Worm (Caenorhabditis elegans) whole organism, L2 larva: Measurements from ENCODE around the gene rha-1.

Source experiments
- ZK546.5 ChIP-seq: sonication (generic microtip); optimal IDR thresholded peaks from 2 replicates; lab custom pipeline; 2017; ENCODE audit warnings: missing biosample characterization, missing genetic modification characterization
- aly-2 ChIP-seq: fragments of 150-350 bp; optimal IDR thresholded peaks from 2 replicates; lab custom pipeline; 2014; ENCODE audit warnings: missing biosample characterization, missing genetic modification characterization
- ama-1 ChIP-seq: fragments of 150-350 bp; optimal IDR thresholded peaks from 2 replicates; lab custom pipeline; 2018; ENCODE audit warnings: inconsistent platforms
- blmp-1 ChIP-seq: sonication (generic microtip); optimal IDR thresholded peaks from 2 replicates; lab custom pipeline; 2017; ENCODE audit warnings: missing genetic modification characterization, mild to moderate bottlenecking, missing compliant biosample characterization, antibody characterized with exemption, moderate library complexity; ENCODE audit not compliant: insufficient read depth
- ceh-16 ChIP-seq: fragments of 150-350 bp; optimal IDR thresholded peaks from 2 replicates; lab custom pipeline; 2014; ENCODE audit warnings: missing biosample characterization, missing genetic modification characterization
- ceh-82 ChIP-seq: fragments of 150-350 bp; optimal IDR thresholded peaks from 2 replicates; lab custom pipeline; 2014; ENCODE audit warnings: missing biosample characterization, missing genetic modification characterization
- lin-13 ChIP-seq: fragments of 150-350 bp; optimal IDR thresholded peaks from 2 replicates; lab custom pipeline; 2014; ENCODE audit warnings: missing biosample characterization, missing genetic modification reagents, missing genetic modification characterization
- lin-39 ChIP-seq: fragments of 150-350 bp; optimal IDR thresholded peaks from 2 replicates; lab custom pipeline; 2014; ENCODE audit warnings: missing biosample characterization, missing genetic modification reagents, missing genetic modification characterization
- lsy-2 ChIP-seq, 2 experiments: fragments of 150-350 bp in 1 of 2; sonication (generic microtip) in 1 of 2; optimal IDR thresholded peaks; 2 replicates each; lab custom pipeline; 2014 to 2017; ENCODE audit warnings: missing biosample characterization in 2 of 2, missing genetic modification characterization in 2 of 2
- nhr-23 ChIP-seq: fragments of 150-350 bp; optimal IDR thresholded peaks from 2 replicates; lab custom pipeline; 2014; ENCODE audit warnings: missing biosample characterization, missing genetic modification reagents, missing genetic modification characterization
- nhr-237 ChIP-seq: fragments of 150-350 bp; optimal IDR thresholded peaks from 2 replicates; lab custom pipeline; 2014; ENCODE audit warnings: missing biosample characterization, missing genetic modification characterization
- nhr-25 ChIP-seq: fragments of 150-350 bp; sonication (generic microtip); optimal IDR thresholded peaks from 3 replicates; lab custom pipeline; 2014; ENCODE audit warnings: missing biosample characterization, missing genetic modification characterization
- nhr-6 ChIP-seq: fragments of 150-350 bp; optimal IDR thresholded peaks from 2 replicates; lab custom pipeline; 2014; ENCODE audit warnings: missing biosample characterization, missing genetic modification characterization
- peb-1 ChIP-seq: fragments of 150-350 bp; optimal IDR thresholded peaks from 2 replicates; lab custom pipeline; 2014; ENCODE audit warnings: missing biosample characterization, missing genetic modification characterization
- sem-4 ChIP-seq: fragments of 150-350 bp; optimal IDR thresholded peaks from 2 replicates; lab custom pipeline; 2014; ENCODE audit warnings: missing biosample characterization, missing genetic modification reagents, missing genetic modification characterization
- skn-1 ChIP-seq: sonication (generic microtip); optimal IDR thresholded peaks from 2 replicates; lab custom pipeline; 2017; ENCODE audit warnings: missing biosample characterization, missing genetic modification characterization
- sma-3 ChIP-seq: sonication (generic microtip); optimal IDR thresholded peaks from 2 replicates; lab custom pipeline; 2016; ENCODE audit warnings: missing genetic modification reagents, missing genetic modification characterization, missing compliant biosample characterization
- sma-9 ChIP-seq, 2 experiments: fragments of 150-350 bp in 1 of 2; sonication (generic microtip) in 1 of 2; optimal IDR thresholded peaks; 2 replicates each; lab custom pipeline; 2014 to 2016; ENCODE audit warnings: missing genetic modification characterization in 2 of 2, mild to moderate bottlenecking in 1 of 2, missing biosample characterization in 1 of 2, missing compliant biosample characterization in 1 of 2, missing genetic modification reagents in 1 of 2, moderate library complexity in 1 of 2
- unc-39 ChIP-seq: fragments of 150-350 bp; optimal IDR thresholded peaks from 2 replicates; lab custom pipeline; 2014; ENCODE audit warnings: missing biosample characterization, missing genetic modification characterization
- ztf-11 ChIP-seq: sonication (generic microtip); optimal IDR thresholded peaks from 2 replicates; lab custom pipeline; 2017; ENCODE audit warnings: missing biosample characterization, missing genetic modification characterization

Gene rha-1

DNA sequence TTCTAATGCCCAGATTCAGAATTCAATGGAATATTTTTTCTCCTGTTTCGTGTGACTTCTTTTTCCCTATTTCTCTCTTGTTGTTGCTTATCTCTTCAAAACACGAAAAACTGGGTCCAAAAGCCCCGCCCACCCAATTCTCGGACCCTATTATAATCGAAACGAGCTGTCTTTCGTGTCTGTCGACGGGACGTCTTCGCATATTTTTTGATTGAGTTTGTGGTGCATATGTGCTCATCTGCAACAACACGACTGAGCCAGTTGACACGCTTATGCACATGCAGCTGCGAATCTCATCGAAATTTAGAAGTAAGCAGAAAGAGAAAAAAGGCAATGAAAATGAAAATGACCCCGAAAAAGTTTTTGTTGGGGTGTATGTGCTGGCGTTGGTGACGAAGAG is 52.5 kb downstream of the rha-1 start:
- TF ChIP-seq unc-39 (tag; lab: Kevin White, UChicago), result no peak
- TF ChIP-seq ceh-82 (tag; lab: Kevin White, UChicago), result no peak
- no peak for TF ChIP-seq ztf-11 (tag; lab: Kevin White, UChicago)
- TF ChIP-seq sma-9 (GFP tag; optimal IDR thresholded peaks at IDR 0.05; lab: Kevin White, UChicago), result no peak
- TF ChIP-seq sma-9 (tag; optimal IDR thresholded peaks at IDR 0.05; lab: Kevin White, UChicago), result no peak
- no peak for TF ChIP-seq nhr-237 (tag; lab: Kevin White, UChicago)
- TF ChIP-seq nhr-6, result no peak
- no peak for TF ChIP-seq peb-1 (tag; lab: Kevin White, UChicago)

- TF ChIP-seq skn-1 (no peak), lin-39 (tag; lab: Kevin White, UChicago) (no peak), ceh-82 (tag; lab: Kevin White, UChicago) (no peak), aly-2 (tag; lab: Kevin White, UChicago) (no peak), ceh-16 (tag; lab: Kevin White, UChicago) (no peak), unc-39 (tag; lab: Kevin White, UChicago) (no peak), lin-13 (no peak), nhr-23 (no peak), ama-1 (lab: Kevin White, UChicago) (no peak), blmp-1 (tag; lab: Kevin White, UChicago) (no peak), sma-3 (GFP tag; lab: Kevin White, UChicago) (no peak), ZK546.5 (no peak), sem-4 (tag; lab: Kevin White, UChicago) (no peak), nhr-25 (tag; lab: Kevin White, UChicago) (no peak), lsy-2 (tag; optimal IDR thresholded peaks at IDR 0.05; lab: Kevin White, UChicago) (no peak)
These were observed 54.3 kb downstream of the rha-1 start, which contains the start of gene F46C5.2 for ce11 chrII:8829189-8829588. F46C5.2 (minus strand) TSS chrII:8829289.
